Worm (Caenorhabditis elegans) whole organism, late embryonic: Measurements from ENCODE around the gene Y42A5A.1.

Source experiments
- K09A11.1 ChIP-seq: sonication (generic microtip); optimal IDR thresholded peaks from 2 replicates; lab custom pipeline; 2017; ENCODE audit warnings: antibody characterized with exemption, mild to moderate bottlenecking, missing genetic modification characterization, missing compliant biosample characterization; ENCODE audit not compliant: insufficient read depth
- Y22D7AL.16 ChIP-seq: sonication (generic microtip); optimal IDR thresholded peaks from 2 replicates; lab custom pipeline; 2016; ENCODE audit warnings: missing genetic modification characterization, missing compliant biosample characterization
- ama-1 ChIP-seq: fragments of 150-350 bp; optimal IDR thresholded peaks from 2 replicates; lab custom pipeline; 2014
- ceh-18 ChIP-seq: sonication (generic microtip); optimal IDR thresholded peaks from 2 replicates; lab custom pipeline; 2016; ENCODE audit warnings: missing genetic modification characterization, missing compliant biosample characterization
- ceh-30 ChIP-seq: fragments of 150-350 bp; optimal IDR thresholded peaks from 2 replicates; lab custom pipeline; 2014; ENCODE audit warnings: missing biosample characterization, missing genetic modification characterization
- ceh-31 ChIP-seq: sonication (generic microtip); optimal IDR thresholded peaks from 2 replicates; lab custom pipeline; 2016; ENCODE audit warnings: missing genetic modification characterization, missing compliant biosample characterization
- ceh-48 ChIP-seq: sonication (generic microtip); optimal IDR thresholded peaks from 2 replicates; lab custom pipeline; 2016; ENCODE audit warnings: missing genetic modification characterization, inconsistent platforms, missing compliant biosample characterization
- ceh-6 ChIP-seq: fragments of 200-800 bp; sonication (Bioruptor generic); optimal IDR thresholded peaks from 2 replicates; lab custom pipeline; 2018; ENCODE audit warnings: mild to moderate bottlenecking, missing genetic modification characterization, missing compliant biosample characterization
- elt-2 ChIP-seq: sonication (generic microtip); optimal IDR thresholded peaks from 2 replicates; lab custom pipeline; 2016; ENCODE audit warnings: missing genetic modification reagents, missing genetic modification characterization, missing compliant biosample characterization
- elt-4 ChIP-seq: sonication (generic microtip); optimal IDR thresholded peaks from 2 replicates; lab custom pipeline; 2016; ENCODE audit warnings: missing genetic modification characterization, missing compliant biosample characterization
- eyg-1 ChIP-seq: sonication (generic microtip); optimal IDR thresholded peaks from 2 replicates; lab custom pipeline; 2016; ENCODE audit warnings: missing genotype, missing genetic modification characterization, missing compliant biosample characterization
- hlh-13 ChIP-seq: fragments of 200-800 bp; sonication (Bioruptor generic); optimal IDR thresholded peaks from 2 replicates; lab custom pipeline; 2018; ENCODE audit warnings: mild to moderate bottlenecking, missing genetic modification characterization, missing compliant biosample characterization
- hlh-15 ChIP-seq: sonication (generic microtip); optimal IDR thresholded peaks from 2 replicates; lab custom pipeline; 2016; ENCODE audit warnings: missing genetic modification characterization, missing compliant biosample characterization
- hlh-30 ChIP-seq: sonication (generic microtip); optimal IDR thresholded peaks from 2 replicates; lab custom pipeline; 2017; ENCODE audit warnings: antibody characterized with exemption, missing genetic modification characterization, missing compliant biosample characterization; ENCODE audit not compliant: insufficient read depth
- hlh-6 ChIP-seq: sonication (generic microtip); optimal IDR thresholded peaks from 2 replicates; lab custom pipeline; 2016; ENCODE audit warnings: missing genotype, missing genetic modification characterization, missing compliant biosample characterization
- lim-6 ChIP-seq: sonication (generic microtip); optimal IDR thresholded peaks from 2 replicates; lab custom pipeline; 2016; ENCODE audit warnings: missing genetic modification characterization, missing compliant biosample characterization
- mec-3 ChIP-seq: sonication (generic microtip); optimal IDR thresholded peaks from 2 replicates; lab custom pipeline; 2016; ENCODE audit warnings: borderline replicate concordance, missing genetic modification characterization, missing compliant biosample characterization
- nfya-1 ChIP-seq: sonication (generic microtip); optimal IDR thresholded peaks from 2 replicates; lab custom pipeline; 2017; ENCODE audit warnings: missing genetic modification characterization, mild to moderate bottlenecking, missing compliant biosample characterization, antibody characterized with exemption, moderate library complexity
- pag-3 ChIP-seq: sonication (generic microtip); optimal IDR thresholded peaks from 2 replicates; lab custom pipeline; 2016; ENCODE audit warnings: missing compliant biosample characterization, missing genetic modification characterization, borderline replicate concordance
- pax-1 ChIP-seq: fragments of 150-350 bp; optimal IDR thresholded peaks from 2 replicates; lab custom pipeline; 2014; ENCODE audit warnings: missing biosample characterization, missing genetic modification characterization
- pha-4 ChIP-seq: fragments of 150-350 bp; optimal IDR thresholded peaks from 2 replicates; lab custom pipeline; 2018; ENCODE audit warnings: missing biosample characterization, missing genetic modification reagents, missing genetic modification characterization
- pqm-1 ChIP-seq: sonication (generic microtip); optimal IDR thresholded peaks from 2 replicates; lab custom pipeline; 2016; ENCODE audit warnings: missing genetic modification characterization, missing compliant biosample characterization
- pros-1 ChIP-seq: fragments of 150-350 bp; optimal IDR thresholded peaks from 2 replicates; lab custom pipeline; 2014; ENCODE audit warnings: missing biosample characterization, missing genetic modification reagents, missing genetic modification characterization
- ref-2 ChIP-seq: sonication (generic microtip); optimal IDR thresholded peaks from 2 replicates; lab custom pipeline; 2016; ENCODE audit warnings: missing genetic modification characterization, missing compliant biosample characterization
- rnt-1 ChIP-seq: sonication (generic microtip); optimal IDR thresholded peaks from 2 replicates; lab custom pipeline; 2016; ENCODE audit warnings: missing genetic modification characterization, missing compliant biosample characterization
- sdc-2 ChIP-seq: sonication (generic microtip); optimal IDR thresholded peaks from 2 replicates; lab custom pipeline; 2016; ENCODE audit warnings: missing genotype, missing genetic modification characterization, missing compliant biosample characterization
- sox-4 ChIP-seq: sonication (generic microtip); optimal IDR thresholded peaks from 2 replicates; lab custom pipeline; 2017; ENCODE audit warnings: mild to moderate bottlenecking, missing genetic modification characterization, inconsistent platforms, missing compliant biosample characterization
- tbx-2 ChIP-seq: sonication (generic microtip); optimal IDR thresholded peaks from 2 replicates; lab custom pipeline; 2016; ENCODE audit warnings: missing genetic modification characterization, missing compliant biosample characterization
- unc-42 ChIP-seq: sonication (generic microtip); optimal IDR thresholded peaks from 2 replicates; lab custom pipeline; 2016; ENCODE audit warnings: missing genotype, missing genetic modification characterization, missing compliant biosample characterization
- ztf-16 ChIP-seq: sonication (generic microtip); optimal IDR thresholded peaks from 2 replicates; lab custom pipeline; 2017; ENCODE audit warnings: missing genetic modification characterization, missing compliant biosample characterization

The Y42A5A.1 gene

ce11 chrV:11074448-11074847, 13.3 kb upstream of the Y42A5A.1 start, which contains the start of gene act-3 (continued):
- no peak for TF ChIP-seq hlh-15 (tag; lab: Kevin White, UChicago)
- no peak for TF ChIP-seq hlh-30 (tag; lab: Kevin White, UChicago)

ce11 chrV:11075209-11076027, 12.3 kb upstream of the Y42A5A.1 start:
- peak; percentile 31 for TF ChIP-seq ceh-31 (tag; lab: Kevin White, UChicago)
- no peak for TF ChIP-seq pax-1 (tag; lab: Kevin White, UChicago)
- TF ChIP-seq ceh-6 (GFP tag; lab: Kevin White, UChicago), result no peak
- TF ChIP-seq K09A11.1 (tag; lab: Kevin White, UChicago), result no peak
- TF ChIP-seq hlh-6 (tag; lab: Kevin White, UChicago), result peak; percentile 32
- TF ChIP-seq elt-4 (tag; lab: Kevin White, UChicago), result peak; percentile 54
- peak; percentile 26 for TF ChIP-seq sdc-2
- TF ChIP-seq hlh-13 (GFP tag; lab: Kevin White, UChicago), result no peak
- TF ChIP-seq ceh-30 (tag; lab: Kevin White, UChicago), result no peak
- TF ChIP-seq unc-42 (tag; lab: Kevin White, UChicago), result peak; percentile 25
- peak; percentile 14 for TF ChIP-seq ref-2 (tag; lab: Kevin White, UChicago)
- TF ChIP-seq pag-3 (tag; lab: Kevin White, UChicago), result no peak
- TF ChIP-seq Y22D7AL.16 (tag; lab: Kevin White, UChicago), result no peak
- peak; percentile 23 for TF ChIP-seq nfya-1
- peak; percentile 13 for TF ChIP-seq ceh-18 (tag; lab: Kevin White, UChicago)

DNA sequence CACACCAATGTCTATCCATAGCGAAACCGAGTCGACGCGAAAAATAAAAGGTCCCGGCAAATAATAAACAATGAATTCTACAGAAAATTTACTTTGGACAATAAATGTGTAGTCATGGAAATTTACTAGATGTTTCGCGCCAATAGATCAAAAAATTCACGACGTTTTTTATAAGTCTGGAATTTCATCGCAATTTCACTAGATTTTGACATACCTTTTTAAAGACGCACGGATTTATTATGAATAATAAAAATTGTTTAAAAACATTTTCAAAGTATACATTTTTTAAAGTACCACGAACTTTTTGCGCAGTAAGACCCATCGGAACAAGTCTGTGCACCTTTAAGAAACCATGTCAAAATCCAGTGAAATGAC, 11.7 kb upstream of the Y42A5A.1 start:
- TF ChIP-seq pros-1, result no peak
- TF ChIP-seq tbx-2 (tag; lab: Kevin White, UChicago), result no peak

- TF ChIP-seq sox-4 (tag; lab: Kevin White, UChicago) (no peak), ama-1 (lab: Kevin White, UChicago) (peak; percentile 23), elt-2 (tag; lab: Kevin White, UChicago) (peak; percentile 89), eyg-1 (tag; lab: Kevin White, UChicago) (no peak)
Observed at ce11 chrV:11076403-11076802, 11.3 kb upstream of the Y42A5A.1 start.

- TF ChIP-seq elt-2 (tag; lab: Kevin White, UChicago) (peak; percentile 91), nfya-1 (peak; percentile 40), pros-1 (no peak), tbx-2 (tag; lab: Kevin White, UChicago) (peak; percentile 53), unc-42 (tag; lab: Kevin White, UChicago) (peak; percentile 58), lim-6 (tag; lab: Kevin White, UChicago) (no peak), pha-4 (no peak), hlh-13 (GFP tag; lab: Kevin White, UChicago) (no peak), ceh-31 (tag; lab: Kevin White, UChicago) (peak; percentile 37), ztf-16 (tag; lab: Kevin White, UChicago) (peak; percentile 12), ceh-48 (tag; lab: Kevin White, UChicago) (no peak), hlh-6 (tag; lab: Kevin White, UChicago) (no peak), mec-3 (tag; lab: Kevin White, UChicago) (no peak), hlh-30 (tag; lab: Kevin White, UChicago) (peak; percentile 8), sdc-2 (no peak), ceh-18 (tag; lab: Kevin White, UChicago) (peak; percentile 32), pax-1 (tag; lab: Kevin White, UChicago) (peak; percentile 13), rnt-1 (tag; lab: Kevin White, UChicago) (peak; percentile 26), pqm-1 (tag; lab: Kevin White, UChicago) (no peak)
Observed at ce11 chrV:11078104-11078724, 9.5 kb upstream of the Y42A5A.1 start, which contains the start of gene act-2. TSS of gene act-2 (minus strand) at chrV:11078154.
